Worm (Caenorhabditis elegans): ENCODE measurements around the gene tram-1.

The tram-1 gene

DNA sequence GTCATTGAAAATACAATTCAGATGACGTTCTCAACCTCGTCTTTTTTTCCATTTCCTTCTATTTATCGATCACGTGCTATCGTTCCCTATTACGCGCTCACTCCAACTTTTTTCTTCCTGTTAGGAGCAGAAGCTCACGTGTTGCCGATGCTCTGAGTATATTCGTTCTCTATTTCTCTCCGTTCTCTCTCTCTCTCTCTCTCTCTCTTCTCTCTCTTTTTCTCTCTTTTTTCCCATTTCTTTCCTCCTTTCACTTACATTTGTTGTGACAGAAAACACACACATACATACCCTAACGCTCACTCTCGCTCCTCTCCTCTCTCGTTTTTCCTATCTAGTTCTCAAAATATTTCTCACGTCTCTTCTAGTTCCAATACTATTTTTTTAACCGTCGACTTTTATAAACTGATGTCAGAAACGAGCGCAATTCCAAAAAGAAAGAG, 31.3 kb upstream of the tram-1 start (continued):
- TF ChIP-seq spr-1 (tag; optimal IDR thresholded peaks at IDR 0.05) (peak; percentile 73), vab-7 (GFP tag; IDR thresholded peaks at IDR 0.05) (0 out of 2 replicates have a peak, but pooled peaks have one; percentile 39), F44E2.7 (GFP tag; IDR thresholded peaks at IDR 0.05) (no peak), rbr-2 (tag; optimal IDR thresholded peaks at IDR 0.05) (peak; percentile 91), ceh-28 (tag; optimal IDR thresholded peaks at IDR 0.05) (no peak), lin-39 (tag; optimal IDR thresholded peaks at IDR 0.05) (no peak), pha-4 (GFP tag; IDR thresholded peaks at IDR 0.05) (peak; percentile 88), pha-4 (tag; optimal IDR thresholded peaks at IDR 0.05) (peak; percentile 66), Y48G9A.11 (GFP tag; IDR thresholded peaks at IDR 0.05) (no peak), spr-3 (GFP tag; optimal IDR thresholded peaks at IDR 0.05) (no peak), nhr-6 (tag; optimal IDR thresholded peaks at IDR 0.05) (peak; percentile 67), dpl-1 (GFP tag; optimal IDR thresholded peaks at IDR 0.05) (peak; percentile 61), lin-1 (GFP tag; IDR thresholded peaks at IDR 0.05) (peak; percentile 79), hlh-30 (tag; optimal IDR thresholded peaks at IDR 0.05; ENCODE audit: insufficient read depth) (peak; percentile 98), lim-7 (GFP tag; IDR thresholded peaks at IDR 0.05) (no peak), aha-1 (tag) (peak; percentile 99), lin-15B (tag; optimal IDR thresholded peaks at IDR 0.05) (no peak), set-16 (GFP tag; IDR thresholded peaks at IDR 0.05) (peak; percentile 90), nhr-102 (tag; optimal IDR thresholded peaks at IDR 0.05) (peak; percentile 76), dve-1 (tag; optimal IDR thresholded peaks at IDR 0.05; ENCODE audit: insufficient read depth) (peak; percentile 95), duxl-1 (tag; optimal IDR thresholded peaks at IDR 0.05; ENCODE audit: poor library complexity) (peak; percentile 17), R02D3.7 (tag; optimal IDR thresholded peaks at IDR 0.05) (no peak), jun-1 (tag; optimal IDR thresholded peaks at IDR 0.05) (peak; percentile 80), unc-39 (tag; optimal IDR thresholded peaks at IDR 0.05) (no peak), egl-27 (tag; optimal IDR thresholded peaks at IDR 0.05) (no peak), ama-1 (optimal IDR thresholded peaks at IDR 0.05) (no peak), F37D6.2 (tag; optimal IDR thresholded peaks at IDR 0.05) (peak; percentile 77), saeg-2 (GFP tag; IDR thresholded peaks at IDR 0.05) (0 out of 2 replicates have a peak, but pooled peaks have one; percentile 56), ceh-44 (GFP tag; IDR thresholded peaks at IDR 0.05) (no peak), nhr-42 (GFP tag; IDR thresholded peaks at IDR 0.05) (no peak), madf-5 (GFP tag; IDR thresholded peaks at IDR 0.05) (no peak), ceh-32 (tag; optimal IDR thresholded peaks at IDR 0.05; ENCODE audit: poor library complexity) (no peak), pqm-1 (tag; optimal IDR thresholded peaks at IDR 0.05) (peak; percentile 70), nhr-28 (tag; optimal IDR thresholded peaks at IDR 0.05) (peak; percentile 90), lsy-2 (tag; optimal IDR thresholded peaks at IDR 0.05) (peak; percentile 80 to 87), nhr-11 (tag; optimal IDR thresholded peaks at IDR 0.05) (peak; percentile 96), fos-1 (tag; optimal IDR thresholded peaks at IDR 0.05) (peak; percentile 16), tra-1 (GFP tag; IDR thresholded peaks at IDR 0.05) (peak; percentile 93), T20F7.1 (GFP tag; optimal IDR thresholded peaks at IDR 0.05) (peak; percentile 80), dmd-9 (GFP tag; IDR thresholded peaks at IDR 0.05) (no peak), nhr-10 (tag; optimal IDR thresholded peaks at IDR 0.05) (peak; percentile 79), cey-2 (tag; optimal IDR thresholded peaks at IDR 0.05; ENCODE audit: borderline replicate concordance, insufficient read depth) (peak; percentile 52), nhr-237 (tag; optimal IDR thresholded peaks at IDR 0.05) (no peak), mxl-2 (GFP tag; conservative IDR thresholded peaks at IDR 0.05) (peak; percentile 72), zag-1 (tag; optimal IDR thresholded peaks at IDR 0.05) (peak; percentile 36), mdt-29 (GFP tag; IDR thresholded peaks at IDR 0.05) (0 out of 2 replicates have a peak, but pooled peaks have one; percentile 73), ZK337.2 (GFP tag; IDR thresholded peaks at IDR 0.05) (no peak), ZK546.5 (tag; optimal IDR thresholded peaks at IDR 0.05) (peak in 1 of 2 experiments; percentile 10), arid-1 (GFP tag; conservative IDR thresholded peaks at IDR 0.05) (no peak), madf-9 (GFP tag; conservative IDR thresholded peaks at IDR 0.05) (no peak), php-3 (GFP tag; IDR thresholded peaks at IDR 0.05) (peak; percentile 45; the same call in 1 of the 2 replicates)

All from whole organism, L4 larva.